Fruit fly (Drosophila melanogaster): ENCODE data around the gene JMJD7.
A peak's percentile ranks its signal among the peaks of the same experiment; 100 is the strongest.

- TF ChIP-seq CG7045 (GFP tag; optimal IDR thresholded peaks at IDR 0.05) (no peak), tj (GFP tag; optimal IDR thresholded peaks at IDR 0.05) (peak; percentile 53), Clk (GFP tag; optimal IDR thresholded peaks at IDR 0.05) (no peak), kay (GFP tag; ENCODE audit: borderline replicate concordance) (no peak), CG11617 (GFP tag; optimal IDR thresholded peaks at IDR 0.05) (no peak), CG5204 (GFP tag; optimal IDR thresholded peaks at IDR 0.05) (no peak)
Measured at dm6 chr3L:13494363-13495015, 44.4 kb upstream of the JMJD7 start.

All from whole organism, adult.